Worm (Caenorhabditis elegans) whole organism, midembryonic: ENCODE results near the gene T16A9.5.

Experiments used
- flt-1 ChIP-seq: fragments of 200-800 bp; sonication (Bioruptor generic); IDR thresholded peaks from 2 replicates; pipeline ENCODE4 v1.3.6; 2022; ENCODE audit warnings: missing genetic modification characterization, missing compliant biosample characterization
- klf-2 ChIP-seq: fragments of 200-800 bp; sonication (Bioruptor generic); conservative IDR thresholded peaks from 2 replicates; pipeline ENCODE4 v1.3.6; 2022; ENCODE audit warnings: missing genetic modification reagents, missing genetic modification characterization, missing compliant biosample characterization
- med-1 ChIP-seq: sonication (generic microtip); optimal IDR thresholded peaks from 2 replicates; lab custom pipeline; 2017; ENCODE audit warnings: missing genetic modification characterization, mild to moderate bottlenecking, missing compliant biosample characterization, antibody characterized with exemption, missing genetic modification reagents; ENCODE audit not compliant: insufficient read depth
- ztf-23 ChIP-seq: fragments of 200-800 bp; sonication (Bioruptor generic); IDR thresholded peaks from 2 replicates; pipeline ENCODE4 v1.3.6; 2022; ENCODE audit warnings: missing genetic modification reagents, missing genetic modification characterization, missing compliant biosample characterization
- ztf-29 ChIP-seq: fragments of 200-800 bp; sonication (Bioruptor generic); IDR thresholded peaks from 2 replicates; pipeline ENCODE4 v1.3.6; 2022; ENCODE audit warnings: missing genetic modification reagents, missing genetic modification characterization, missing compliant biosample characterization

- no peak for TF ChIP-seq ztf-23 (GFP tag; lab: Robert Waterston, UW)
- TF ChIP-seq ztf-29 = no peak
- TF ChIP-seq med-1 (GFP tag; lab: Kevin White, UChicago) = no peak
- no peak for TF ChIP-seq klf-2
- TF ChIP-seq flt-1 (GFP tag; lab: Robert Waterston, UW) = no peak
These were observed 38.4 kb downstream of the T16A9.5 start for ce11 chrV:14176572-14176971.
